Worm (Caenorhabditis elegans) whole organism, L3 larva: ENCODE data around the gene fbxb-49.
A peak's percentile ranks its signal among the peaks of the same experiment; 100 is the strongest.

Experiments
- R02D3.7 ChIP-seq: fragments of 150-350 bp; optimal IDR thresholded peaks from 2 replicates; lab custom pipeline; 2014; ENCODE audit warnings: missing biosample characterization, missing genetic modification characterization
- ZK546.5 ChIP-seq: sonication (generic microtip); optimal IDR thresholded peaks from 2 replicates; lab custom pipeline; 2017; ENCODE audit warnings: missing biosample characterization, missing genetic modification characterization
- aly-2 ChIP-seq: fragments of 150-350 bp; optimal IDR thresholded peaks from 2 replicates; lab custom pipeline; 2014; ENCODE audit warnings: missing biosample characterization, missing genetic modification characterization
- ama-1 ChIP-seq: fragments of 150-350 bp; optimal IDR thresholded peaks from 2 replicates; lab custom pipeline; 2018
- ceh-16 ChIP-seq: sonication (generic microtip); optimal IDR thresholded peaks from 2 replicates; lab custom pipeline; 2017; ENCODE audit warnings: missing biosample characterization, missing genetic modification characterization
- ceh-28 ChIP-seq: fragments of 150-350 bp; optimal IDR thresholded peaks from 2 replicates; lab custom pipeline; 2014; ENCODE audit warnings: missing biosample characterization, missing genetic modification reagents, missing genetic modification characterization
- ceh-9 ChIP-seq: sonication (generic microtip); optimal IDR thresholded peaks from 2 replicates; lab custom pipeline; 2018; ENCODE audit warnings: missing biosample characterization, missing genetic modification characterization
- daf-12 ChIP-seq: fragments of 150-350 bp; optimal IDR thresholded peaks from 2 replicates; lab custom pipeline; 2014; ENCODE audit warnings: missing biosample characterization, missing genetic modification reagents, missing genetic modification characterization
- egl-27 ChIP-seq: sonication (generic microtip); optimal IDR thresholded peaks from 4 replicates; lab custom pipeline; 2017; ENCODE audit warnings: missing biosample characterization, missing genetic modification reagents, missing genetic modification characterization
- egl-5 ChIP-seq: fragments of 150-350 bp; optimal IDR thresholded peaks from 2 replicates; lab custom pipeline; 2017; ENCODE audit warnings: missing biosample characterization, missing genetic modification reagents, missing genetic modification characterization, inconsistent platforms
- elt-1 ChIP-seq: fragments of 150-350 bp; optimal IDR thresholded peaks from 2 replicates; lab custom pipeline; 2014; ENCODE audit warnings: missing biosample characterization, missing genetic modification characterization
- elt-2 ChIP-seq: sonication (generic microtip); optimal IDR thresholded peaks from 2 replicates; lab custom pipeline; 2016; ENCODE audit warnings: missing genetic modification reagents, mild to moderate bottlenecking, missing genetic modification characterization, missing compliant biosample characterization
- eor-1 ChIP-seq, 2 experiments: fragments of 150-350 bp; optimal IDR thresholded peaks; 2 replicates each; lab custom pipeline; 2014 to 2018; ENCODE audit warnings: missing biosample characterization in 2 of 2, missing genetic modification characterization in 2 of 2
- fkh-2 ChIP-seq: fragments of 150-350 bp; optimal IDR thresholded peaks from 2 replicates; lab custom pipeline; 2014; ENCODE audit warnings: missing biosample characterization, missing genetic modification reagents, missing genetic modification characterization
- fos-1 ChIP-seq: fragments of 150-350 bp; optimal IDR thresholded peaks from 2 replicates; lab custom pipeline; 2014; ENCODE audit warnings: missing biosample characterization, missing genetic modification characterization
- hmg-11 ChIP-seq: sonication (generic microtip); optimal IDR thresholded peaks from 2 replicates; lab custom pipeline; 2016; ENCODE audit warnings: missing genetic modification characterization, missing compliant biosample characterization
- jun-1 ChIP-seq: fragments of 150-350 bp; optimal IDR thresholded peaks from 2 replicates; lab custom pipeline; 2014; ENCODE audit warnings: missing biosample characterization, missing genetic modification reagents, missing genetic modification characterization
- lin-15B ChIP-seq: fragments of 150-350 bp; optimal IDR thresholded peaks from 2 replicates; lab custom pipeline; 2014; ENCODE audit warnings: missing biosample characterization, missing genetic modification characterization
- lin-39 ChIP-seq: fragments of 150-350 bp; optimal IDR thresholded peaks from 2 replicates; lab custom pipeline; 2018; ENCODE audit warnings: missing biosample characterization, missing genetic modification reagents, missing genetic modification characterization
- nhr-11 ChIP-seq: fragments of 150-350 bp; optimal IDR thresholded peaks from 2 replicates; lab custom pipeline; 2014; ENCODE audit warnings: missing biosample characterization, missing genetic modification characterization
- nhr-23 ChIP-seq: fragments of 150-350 bp; optimal IDR thresholded peaks from 2 replicates; lab custom pipeline; 2014; ENCODE audit warnings: missing biosample characterization, missing genetic modification reagents, missing genetic modification characterization
- nhr-237 ChIP-seq: fragments of 150-350 bp; optimal IDR thresholded peaks from 2 replicates; lab custom pipeline; 2014; ENCODE audit warnings: missing biosample characterization, missing genetic modification characterization
- nhr-25 ChIP-seq: sonication (generic microtip); optimal IDR thresholded peaks from 2 replicates; lab custom pipeline; 2017; ENCODE audit warnings: missing biosample characterization, missing genetic modification characterization
- nhr-28 ChIP-seq: fragments of 150-350 bp; optimal IDR thresholded peaks from 2 replicates; lab custom pipeline; 2014; ENCODE audit warnings: missing biosample characterization, missing genetic modification characterization
- nhr-43 ChIP-seq: sonication (generic microtip); optimal IDR thresholded peaks from 2 replicates; lab custom pipeline; 2016; ENCODE audit warnings: mild to moderate bottlenecking, missing genetic modification characterization, missing compliant biosample characterization; ENCODE audit not compliant: poor library complexity, severe bottlenecking
- nhr-76 ChIP-seq: fragments of 150-350 bp; sonication (generic microtip); optimal IDR thresholded peaks from 5 replicates; lab custom pipeline; 2014; ENCODE audit warnings: missing biosample characterization, missing genetic modification characterization
- nhr-77 ChIP-seq: fragments of 150-350 bp; optimal IDR thresholded peaks from 2 replicates; lab custom pipeline; 2014; ENCODE audit warnings: missing biosample characterization, missing genetic modification characterization
- pha-4 ChIP-seq: fragments of 150-350 bp; optimal IDR thresholded peaks from 2 replicates; lab custom pipeline; 2014; ENCODE audit warnings: missing biosample characterization, missing genetic modification reagents, missing genetic modification characterization
- pqm-1 ChIP-seq: fragments of 150-350 bp; optimal IDR thresholded peaks from 2 replicates; lab custom pipeline; 2017; ENCODE audit warnings: missing biosample characterization, missing genetic modification characterization, inconsistent platforms
- sea-2 ChIP-seq: fragments of 150-350 bp; sonication (generic microtip); optimal IDR thresholded peaks from 4 replicates; lab custom pipeline; 2014; ENCODE audit warnings: missing biosample characterization, missing genetic modification reagents, missing genetic modification characterization
- skn-1 ChIP-seq: fragments of 150-350 bp; optimal IDR thresholded peaks from 2 replicates; lab custom pipeline; 2014; ENCODE audit warnings: missing biosample characterization, missing genetic modification characterization
- tbx-2 ChIP-seq: sonication (generic microtip); optimal IDR thresholded peaks from 2 replicates; lab custom pipeline; 2016; ENCODE audit warnings: mild to moderate bottlenecking, missing genetic modification characterization, missing compliant biosample characterization
- unc-39 ChIP-seq: sonication (generic microtip); optimal IDR thresholded peaks from 4 replicates; lab custom pipeline; 2017; ENCODE audit warnings: missing biosample characterization, missing genetic modification characterization
- ztf-11 ChIP-seq: fragments of 150-350 bp; optimal IDR thresholded peaks from 2 replicates; lab custom pipeline; 2014; ENCODE audit warnings: missing biosample characterization, missing genetic modification characterization
- ztf-4 ChIP-seq: fragments of 150-350 bp; optimal IDR thresholded peaks from 2 replicates; lab custom pipeline; 2014; ENCODE audit warnings: missing biosample characterization, missing genetic modification characterization

fbxb-49 gene

ce11 chrII:1608915-1609314 lies 40.6 kb downstream of the fbxb-49 start:
- peak; percentile 6 for TF ChIP-seq jun-1 (tag; lab: Kevin White, UChicago)
- no peak for TF ChIP-seq nhr-76
- peak; percentile 88 for TF ChIP-seq elt-2 (tag; lab: Kevin White, UChicago)
- no peak for TF ChIP-seq nhr-237
- TF ChIP-seq R02D3.7, result no peak
- no peak for TF ChIP-seq fkh-2
- no peak for TF ChIP-seq daf-12 (tag; lab: Kevin White, UChicago)
- no peak for TF ChIP-seq unc-39 (tag; lab: Kevin White, UChicago)
- no peak for TF ChIP-seq ceh-9 (tag; lab: Kevin White, UChicago)
- no peak for TF ChIP-seq ama-1 (lab: Kevin White, UChicago)
- TF ChIP-seq lin-39 (tag; lab: Kevin White, UChicago), result no peak
- no peak for TF ChIP-seq ZK546.5
- no peak for TF ChIP-seq ztf-4 (tag; lab: Kevin White, UChicago)
- TF ChIP-seq eor-1 (tag; optimal IDR thresholded peaks at IDR 0.05; lab: Kevin White, UChicago), result no peak
- no peak for TF ChIP-seq sea-2
- TF ChIP-seq elt-1, result no peak
- TF ChIP-seq tbx-2 (tag; lab: Kevin White, UChicago), result no peak
- TF ChIP-seq fos-1 (tag; lab: Kevin White, UChicago), result no peak
- TF ChIP-seq ceh-28 (tag; lab: Kevin White, UChicago), result no peak
- peak; percentile 34 for TF ChIP-seq pha-4 (tag; lab: Kevin White, UChicago)
- TF ChIP-seq aly-2 (tag; lab: Kevin White, UChicago), result no peak
- no peak for TF ChIP-seq nhr-25 (tag; lab: Kevin White, UChicago)
- no peak for TF ChIP-seq nhr-28 (tag; lab: Kevin White, UChicago)
- TF ChIP-seq egl-27 (tag; lab: Kevin White, UChicago), result no peak
- TF ChIP-seq ceh-16, result no peak
- TF ChIP-seq nhr-77 (tag; lab: Kevin White, UChicago), result no peak
- no peak for TF ChIP-seq hmg-11 (tag; lab: Kevin White, UChicago)
- TF ChIP-seq nhr-11, result no peak
- TF ChIP-seq nhr-43, result no peak
- TF ChIP-seq nhr-23 (tag; lab: Kevin White, UChicago), result no peak
- TF ChIP-seq pqm-1, result peak; percentile 14

- TF ChIP-seq nhr-25 (tag; lab: Kevin White, UChicago) (no peak), elt-2 (tag; lab: Kevin White, UChicago) (peak; percentile 5)
- TF ChIP-seq, all 47 proteins: peak for 1
Measured at ce11 chrII:1610630-1611029, 42.3 kb downstream of the fbxb-49 start, which contains the start of gene fbxa-163. Gene fbxa-163, minus strand, starts transcription at chrII:1610730.

- TF ChIP-seq lin-15B (tag; lab: Kevin White, UChicago) (no peak), egl-5 (tag; lab: Kevin White, UChicago) (no peak), elt-2 (tag; lab: Kevin White, UChicago) (peak; percentile 32), pha-4 (tag; lab: Kevin White, UChicago) (peak; percentile 11)
Measured at ce11 chrII:1613972-1614371, 45.7 kb downstream of the fbxb-49 start, which contains the start of gene fbxa-164. Gene fbxa-164, minus strand, starts transcription at chrII:1614072.

- TF ChIP-seq ztf-11 (tag; lab: Kevin White, UChicago), result no peak
Measured at ce11 chrII:1616382-1616781, 48.1 kb downstream of the fbxb-49 start, which contains the start of gene fbxa-165. Gene fbxa-165, minus strand, starts transcription at chrII:1616482.

ce11 chrII:1618948-1619347 lies 50.6 kb downstream of the fbxb-49 start, which contains the start of gene fbxa-166:
Gene fbxa-166, minus strand, starts transcription at chrII:1619048.
- TF ChIP-seq skn-1 (tag; lab: Kevin White, UChicago) (no peak), jun-1 (tag; lab: Kevin White, UChicago) (no peak), nhr-237 (no peak)
